Fruit fly (Drosophila melanogaster) whole organism, embryonic: ENCODE results near the gene CG5080.
A peak's percentile ranks its signal among the peaks of the same experiment; 100 is the strongest.

ENCODE experiments used
- ATbp ChIP-seq: fragments of 200-800 bp; sonication (Bioruptor generic); optimal IDR thresholded peaks from 2 replicates; lab custom pipeline; 2017; ENCODE audit warnings: missing biosample characterization, mild to moderate bottlenecking, missing genetic modification characterization, missing genetic modification reagents
- Bteb2 ChIP-seq: fragments of 200-800 bp; sonication (Bioruptor generic); optimal IDR thresholded peaks from 2 replicates; lab custom pipeline; 2016; ENCODE audit warnings: missing biosample characterization, missing genetic modification characterization
- CG11696 ChIP-seq: fragments of 200-800 bp; sonication (Bioruptor generic); IDR thresholded peaks from 2 replicates; pipeline ENCODE4 v1.3.6; 2022; ENCODE audit warnings: missing biosample characterization, missing genetic modification characterization
- CG1233 ChIP-seq: fragments of 200-800 bp; sonication (Bioruptor generic); optimal IDR thresholded peaks from 4 replicates; lab custom pipeline; 2018; ENCODE audit warnings: missing biosample characterization, mild to moderate bottlenecking, missing genetic modification characterization
- CG14050 ChIP-seq: fragments of 200-800 bp; sonication (Bioruptor generic); IDR thresholded peaks from 3 replicates; pipeline ENCODE4 v1.3.6; 2022; ENCODE audit warnings: missing biosample characterization, missing genetic modification characterization
- CG15514 ChIP-seq: fragments of 200-800 bp; sonication (Bioruptor generic); optimal IDR thresholded peaks from 3 replicates; lab custom pipeline; 2017; ENCODE audit warnings: missing biosample characterization, missing genetic modification characterization, mild to moderate bottlenecking, moderate library complexity, missing genetic modification reagents
- CG1602 ChIP-seq: fragments of 200-800 bp; sonication (Bioruptor generic); optimal IDR thresholded peaks from 3 replicates; lab custom pipeline; 2016; ENCODE audit warnings: missing biosample characterization, missing genetic modification characterization
- CG1603 ChIP-seq: fragments of 200-800 bp; sonication (Bioruptor generic); optimal IDR thresholded peaks from 2 replicates; lab custom pipeline; 2019; ENCODE audit warnings: missing biosample characterization, mild to moderate bottlenecking, missing genetic modification characterization, moderate library complexity
- CG16813 ChIP-seq: fragments of 200-800 bp; sonication (Bioruptor generic); IDR thresholded peaks from 3 replicates; pipeline ENCODE4 v1.3.6; 2022; ENCODE audit warnings: missing biosample characterization, missing genetic modification characterization; ENCODE audit not compliant: partially characterized antibody
- CG2120 ChIP-seq: fragments of 200-800 bp; sonication (Bioruptor generic); optimal IDR thresholded peaks from 3 replicates; lab custom pipeline; 2016; ENCODE audit warnings: missing biosample characterization, missing genetic modification characterization
- CG2199 ChIP-seq: fragments of 200-800 bp; sonication (Bioruptor generic); IDR thresholded peaks from 3 replicates; pipeline ENCODE4 v1.3.6; 2022; ENCODE audit warnings: missing biosample characterization, missing genetic modification characterization
- CG32532 ChIP-seq: fragments of 200-800 bp; sonication (Bioruptor generic); IDR thresholded peaks from 2 replicates; pipeline ENCODE4 v1.3.6; 2022; ENCODE audit warnings: missing biosample characterization, missing genetic modification characterization
- CG4617 ChIP-seq: fragments of 200-800 bp; sonication (Bioruptor generic); optimal IDR thresholded peaks from 3 replicates; lab custom pipeline; 2016; ENCODE audit warnings: missing biosample characterization, missing genetic modification characterization, borderline replicate concordance
- CG6272 ChIP-seq: fragments of 200-800 bp; sonication (Bioruptor generic); IDR thresholded peaks from 2 replicates; pipeline ENCODE4 v1.3.6; 2022; ENCODE audit warnings: missing biosample characterization, missing genetic modification characterization
- CG7928 ChIP-seq: fragments of 200-800 bp; sonication (Bioruptor generic); optimal IDR thresholded peaks from 2 replicates; lab custom pipeline; 2017; ENCODE audit warnings: missing biosample characterization, mild to moderate bottlenecking, missing genetic modification characterization
- CG7987 ChIP-seq: fragments of 200-800 bp; sonication (Bioruptor generic); optimal IDR thresholded peaks from 2 replicates; lab custom pipeline; 2018; ENCODE audit warnings: missing biosample characterization, mild to moderate bottlenecking, missing genetic modification characterization, moderate library complexity
- CG8944 ChIP-seq: fragments of 200-800 bp; sonication (Bioruptor generic); optimal IDR thresholded peaks from 3 replicates; lab custom pipeline; 2016; ENCODE audit warnings: missing biosample characterization, missing genetic modification characterization
- CoRest ChIP-seq: fragments of 200-800 bp; sonication (Bioruptor generic); optimal IDR thresholded peaks from 3 replicates; lab custom pipeline; 2018; ENCODE audit warnings: missing biosample characterization, mild to moderate bottlenecking, missing genetic modification characterization, moderate library complexity
- GATAe ChIP-seq: fragments of 200-800 bp; sonication (Bioruptor generic); conservative IDR thresholded peaks from 2 replicates; pipeline ENCODE4 v1.3.6; 2022; ENCODE audit warnings: missing biosample characterization, missing genetic modification characterization
- HLH4C ChIP-seq: fragments of 200-800 bp; sonication (Bioruptor generic); IDR thresholded peaks from 3 replicates; pipeline ENCODE4 v1.3.6; 2022; ENCODE audit warnings: missing biosample characterization, missing genetic modification characterization; ENCODE audit not compliant: partially characterized antibody
- NC2α ChIP-seq: fragments of 200-800 bp; sonication (Bioruptor generic); optimal IDR thresholded peaks from 2 replicates; lab custom pipeline; 2016; ENCODE audit warnings: missing biosample characterization, missing genetic modification characterization
- Optix ChIP-seq: fragments of 200-800 bp; sonication (Bioruptor generic); IDR thresholded peaks from 3 replicates; pipeline ENCODE4 v1.3.6; 2022; ENCODE audit warnings: missing biosample characterization, missing genetic modification characterization
- Poxn ChIP-seq: fragments of 200-800 bp; sonication (Bioruptor generic); IDR thresholded peaks from 2 replicates; pipeline ENCODE4 v1.3.6; 2022; ENCODE audit warnings: missing biosample characterization, missing genetic modification characterization
- Sry-δ ChIP-seq: fragments of 200-800 bp; sonication (Bioruptor generic); optimal IDR thresholded peaks from 2 replicates; lab custom pipeline; 2016; ENCODE audit warnings: missing biosample characterization, missing genetic modification characterization
- Ssrp ChIP-seq: fragments of 200-800 bp; sonication (Bioruptor generic); optimal IDR thresholded peaks from 2 replicates; lab custom pipeline; 2018; ENCODE audit warnings: missing biosample characterization, mild to moderate bottlenecking, missing genetic modification characterization, moderate library complexity
- Trl ChIP-seq, 3 experiments: fragments of >200 bp in 2 of 3; fragments of 200-800 bp in 1 of 3; sonication (Bioruptor generic) in 1 of 3; optimal IDR thresholded peaks; 2 replicates in 1 of 3; 3 replicates in 2 of 3; lab custom pipeline; 2016 to 2017; ENCODE audit warnings: missing biosample characterization in 1 of 3, missing genetic modification characterization in 1 of 3
- chif ChIP-seq, 2 experiments: fragments of 200-800 bp; sonication (Bioruptor generic); optimal IDR thresholded peaks; 3 replicates each; lab custom pipeline; 2016; ENCODE audit warnings: missing biosample characterization in 2 of 2, missing genetic modification characterization in 2 of 2
- ci ChIP-seq: fragments of 200-800 bp; sonication (Bioruptor generic); IDR thresholded peaks from 3 replicates; pipeline ENCODE4 v1.3.6; 2022; ENCODE audit warnings: missing biosample characterization, missing genetic modification characterization
- disco-r ChIP-seq: fragments of 200-800 bp; sonication (Bioruptor generic); optimal IDR thresholded peaks from 2 replicates; lab custom pipeline; 2016; ENCODE audit warnings: missing biosample characterization, missing genetic modification characterization
- ewg ChIP-seq: fragments of 200-800 bp; sonication (Bioruptor generic); optimal IDR thresholded peaks from 3 replicates; lab custom pipeline; 2017; ENCODE audit warnings: mild to moderate bottlenecking, missing biosample characterization, missing genetic modification reagents, missing genetic modification characterization
- fd96Cb ChIP-seq: fragments of 200-800 bp; sonication (Bioruptor generic); optimal IDR thresholded peaks from 2 replicates; lab custom pipeline; 2018; ENCODE audit warnings: missing biosample characterization, mild to moderate bottlenecking, missing genetic modification characterization, moderate library complexity
- grn ChIP-seq: fragments of 200-800 bp; sonication (Bioruptor generic); optimal IDR thresholded peaks from 3 replicates; lab custom pipeline; 2017; ENCODE audit warnings: missing biosample characterization, missing genetic modification characterization
- her ChIP-seq: fragments of 200-800 bp; sonication (Bioruptor generic); optimal IDR thresholded peaks from 2 replicates; lab custom pipeline; 2016; ENCODE audit warnings: missing biosample characterization, missing genetic modification characterization
- lilli ChIP-seq: fragments of 200-800 bp; sonication (Bioruptor generic); optimal IDR thresholded peaks from 3 replicates; lab custom pipeline; 2016; ENCODE audit warnings: missing biosample characterization, missing genetic modification characterization
- nmo ChIP-seq: fragments of 200-800 bp; sonication (Bioruptor generic); optimal IDR thresholded peaks from 2 replicates; lab custom pipeline; 2018; ENCODE audit warnings: missing biosample characterization, mild to moderate bottlenecking, missing genetic modification characterization, moderate library complexity
- onecut ChIP-seq: fragments of 200-800 bp; sonication (Bioruptor generic); IDR thresholded peaks from 2 replicates; pipeline ENCODE4 v1.3.6; 2022; ENCODE audit warnings: missing biosample characterization, missing genetic modification characterization
- pb ChIP-seq: fragments of 200-800 bp; sonication (Bioruptor generic); optimal IDR thresholded peaks from 3 replicates; lab custom pipeline; 2016; ENCODE audit warnings: missing biosample characterization, missing genetic modification characterization
- pita ChIP-seq: fragments of 200-800 bp; sonication (Bioruptor generic); optimal IDR thresholded peaks from 2 replicates; lab custom pipeline; 2017; ENCODE audit warnings: missing biosample characterization, mild to moderate bottlenecking, missing genetic modification characterization
- prd ChIP-seq, 3 experiments: fragments of >200 bp in 2 of 3; fragments of 200-800 bp in 1 of 3; sonication (Bioruptor generic) in 1 of 3; optimal IDR thresholded peaks in 2 of 3; IDR thresholded peaks in 1 of 3; 2 replicates in 2 of 3; 3 replicates in 1 of 3; pipeline versions ENCODE4 v1.3.6 to Lab custom; 2017 to 2022; ENCODE audit warnings: missing biosample characterization in 1 of 3, missing genetic modification characterization in 1 of 3
- ro ChIP-seq: fragments of 200-800 bp; sonication (Bioruptor generic); IDR thresholded peaks from 2 replicates; pipeline ENCODE4 v1.3.6; 2022; ENCODE audit warnings: missing biosample characterization, missing genetic modification characterization
- salm ChIP-seq: fragments of 200-800 bp; sonication (Bioruptor generic); optimal IDR thresholded peaks from 2 replicates; lab custom pipeline; 2018; ENCODE audit warnings: missing biosample characterization, mild to moderate bottlenecking, missing genetic modification characterization
- stc ChIP-seq: fragments of 200-800 bp; sonication (Bioruptor generic); IDR thresholded peaks from 2 replicates; pipeline ENCODE4 v1.3.6; 2022; ENCODE audit warnings: missing biosample characterization, missing genetic modification characterization
- tll ChIP-seq, 2 experiments: fragments of 200-800 bp in 1 of 2; fragments of >200 bp in 1 of 2; sonication (Bioruptor generic) in 1 of 2; optimal IDR thresholded peaks; 2 replicates each; lab custom pipeline; 2017 to 2019; ENCODE audit warnings: missing biosample characterization in 2 of 2, missing genetic modification characterization in 2 of 2, mild to moderate bottlenecking in 1 of 2, moderate library complexity in 1 of 2
- vvl ChIP-seq: fragments of 200-800 bp; sonication (Bioruptor generic); IDR thresholded peaks from 2 replicates; pipeline ENCODE4 v1.3.6; 2022; ENCODE audit warnings: missing biosample characterization, missing genetic modification characterization
- wor ChIP-seq: fragments of 200-800 bp; sonication (Bioruptor generic); IDR thresholded peaks from 2 replicates; pipeline ENCODE4 v1.3.6; 2022; ENCODE audit warnings: missing biosample characterization, missing genetic modification characterization

CG5080 gene

DNA sequence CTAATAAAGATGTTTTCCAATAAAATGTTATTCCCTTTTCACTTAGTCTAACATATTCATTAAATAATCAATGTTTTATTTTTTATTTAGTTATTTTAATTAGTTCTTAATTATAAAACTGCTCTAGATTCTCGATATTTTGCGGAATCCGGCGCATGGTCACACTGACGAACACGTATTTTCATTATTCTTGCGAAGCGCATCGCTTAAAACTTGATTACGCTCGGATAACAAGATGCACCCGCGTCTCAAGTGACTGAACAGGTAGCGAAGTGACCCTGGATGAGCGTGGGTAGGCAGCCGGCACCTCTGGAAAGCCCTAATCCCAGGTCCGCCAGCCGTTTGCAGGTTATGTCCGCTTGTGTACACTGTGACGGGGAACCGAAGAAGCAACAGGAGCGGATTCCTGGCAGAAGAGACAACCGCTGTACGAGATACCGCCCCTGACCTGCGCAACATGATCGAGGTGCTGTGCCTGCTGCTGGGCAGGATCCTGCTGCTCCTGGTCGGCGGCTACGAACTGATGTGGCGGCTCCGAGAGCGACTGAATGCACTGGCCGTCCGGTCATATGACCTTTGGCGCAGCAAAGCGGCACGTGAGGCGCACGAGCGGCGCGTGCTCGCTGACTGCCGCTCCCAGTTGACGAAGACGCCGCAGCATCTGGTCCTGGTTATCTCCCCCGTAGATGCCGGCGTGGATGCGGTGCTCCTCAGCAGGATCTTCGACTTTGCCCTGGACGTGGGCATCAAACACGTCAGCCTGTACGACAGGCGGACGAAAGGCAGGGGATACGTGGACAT is 5.0 kb downstream of the CG5080 start, which contains the start of gene Tango14 (continued):
- TF ChIP-seq Trl (optimal IDR thresholded peaks at IDR 0.05; lab: Kevin White, UChicago) (no peak), Trl (GFP tag; optimal IDR thresholded peaks at IDR 0.05; lab: Kevin White, UChicago) (no peak), Bteb2 (no peak), CG2199 (no peak), Optix (GFP tag; lab: Robert Waterston, UW) (no peak), Poxn (GFP tag; lab: Robert Waterston, UW) (no peak), CG32532 (GFP tag; lab: Robert Waterston, UW) (no peak), HLH4C (GFP tag; lab: Robert Waterston, UW) (no peak), ro (GFP tag; lab: Robert Waterston, UW) (no peak), CG1603 (tag; lab: Kevin White, UChicago) (no peak), GATAe (GFP tag; lab: Robert Waterston, UW) (no peak), Sry-δ (no peak), CG4617 (GFP tag; lab: Kevin White, UChicago) (peak; percentile 34), CG7928 (GFP tag; lab: Kevin White, UChicago) (no peak), lilli (GFP tag; lab: Kevin White, UChicago) (no peak), CG7987 (GFP tag; lab: Kevin White, UChicago) (no peak), onecut (no peak)

DNA sequence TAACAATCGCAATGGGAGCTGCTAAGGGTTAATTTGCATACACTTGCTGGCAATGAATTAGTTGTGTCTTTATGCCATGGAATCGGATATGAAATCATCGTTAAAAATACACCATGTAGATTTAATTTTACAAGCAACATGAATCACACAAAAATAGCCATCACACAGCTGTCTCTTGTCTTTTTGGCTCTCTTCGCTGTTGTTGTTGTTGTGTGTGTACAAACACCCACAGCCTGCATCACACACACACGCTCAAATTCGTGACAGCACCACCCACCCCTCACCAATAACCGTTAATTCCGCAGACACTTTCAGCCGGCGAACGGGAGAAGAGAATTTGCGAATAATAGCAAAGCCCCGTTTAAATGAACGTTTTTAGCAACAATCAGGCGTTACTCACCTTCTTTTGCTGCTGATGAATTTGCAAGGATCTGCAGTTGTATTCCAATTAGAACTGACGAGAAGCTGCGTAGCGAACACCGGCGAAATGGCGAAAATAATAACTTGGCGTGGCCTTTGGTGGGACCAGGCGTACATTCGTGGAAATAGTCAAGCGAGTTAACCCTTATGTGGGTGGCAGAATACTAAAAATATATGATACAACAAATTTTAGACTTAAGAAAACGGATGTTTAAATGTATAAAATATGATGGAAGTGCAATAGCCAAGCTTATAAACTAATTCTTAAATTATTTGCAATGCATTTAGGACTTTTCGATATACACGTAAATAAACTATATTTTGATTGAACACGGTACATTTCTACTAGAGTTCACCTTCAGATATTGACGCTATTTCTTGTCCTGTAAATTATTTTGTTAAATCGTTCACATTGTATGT is 5.8 kb downstream of the CG5080 start, which contains the start of gene capt:
capt (minus strand) TSS at position 584 of the 840 bp plus-strand sequence.
- TF ChIP-seq CG1602 (peak; percentile 22), grn (GFP tag; lab: Kevin White, UChicago) (peak; percentile 11), CG1233 (GFP tag; lab: Kevin White, UChicago) (no peak), ci (peak; percentile 57; the same call in 1 of the 3 replicates), prd (optimal IDR thresholded peaks at IDR 0.05; lab: Kevin White, UChicago) (no peak), prd (GFP tag; IDR thresholded peaks at IDR 0.05; lab: Robert Waterston, UW) (peak; percentile 56; the same call in 2 of the 3 replicates), chif (GFP tag; optimal IDR thresholded peaks at IDR 0.05; lab: Kevin White, UChicago) (peak in 1 of 2 experiments; percentile 38), CoRest (tag; lab: Kevin White, UChicago) (peak; percentile 56), her (peak; percentile 2), CG14050 (GFP tag; lab: Robert Waterston, UW) (no peak), nmo (GFP tag; lab: Kevin White, UChicago) (peak; percentile 40), CG6272 (GFP tag; lab: Robert Waterston, UW) (no peak), salm (no peak), CG16813 (GFP tag; lab: Robert Waterston, UW) (no peak), CG4617 (GFP tag; lab: Kevin White, UChicago) (no peak), Ssrp (tag; lab: Kevin White, UChicago) (peak; percentile 22), ATbp (GFP tag; lab: Kevin White, UChicago) (no peak), ewg (peak; percentile 5), CG2120 (GFP tag; lab: Kevin White, UChicago) (peak; percentile 74), tll (GFP tag; optimal IDR thresholded peaks at IDR 0.05; lab: Kevin White, UChicago) (no peak), pb (GFP tag; lab: Kevin White, UChicago) (no peak), NC2α (GFP tag; lab: Kevin White, UChicago) (no peak), fd96Cb (peak; percentile 11), CG11696 (GFP tag; lab: Robert Waterston, UW) (no peak), stc (GFP tag; lab: Robert Waterston, UW) (no peak), vvl (GFP tag; lab: Robert Waterston, UW) (peak; percentile 27; the same call in 1 of the 2 replicates), CG15514 (GFP tag; lab: Kevin White, UChicago) (peak; percentile 50), wor (GFP tag; lab: Robert Waterston, UW) (no peak), CG8944 (no peak), disco-r (no peak), pita (GFP tag; lab: Kevin White, UChicago) (no peak)
